Fruit fly (Drosophila melanogaster) whole organism, pupa: ENCODE results near the gene CG32259.

Experiments
- CG10348 ChIP-seq: fragments of 200-800 bp; sonication (Bioruptor generic); IDR thresholded peaks from 2 replicates; pipeline ENCODE4 v1.3.6; 2022; ENCODE audit warnings: missing biosample characterization, missing genetic modification characterization
- CG13204 ChIP-seq: fragments of 200-800 bp; sonication (Bioruptor generic); optimal IDR thresholded peaks from 2 replicates; lab custom pipeline; 2018; ENCODE audit warnings: missing biosample characterization, mild to moderate bottlenecking, missing genetic modification characterization, moderate library complexity
- CG15710 ChIP-seq: fragments of 200-800 bp; sonication (Bioruptor generic); optimal IDR thresholded peaks from 2 replicates; lab custom pipeline; 2018; ENCODE audit warnings: missing biosample characterization, mild to moderate bottlenecking, missing genetic modification characterization, moderate library complexity
- CG4496 ChIP-seq: fragments of 200-800 bp; sonication (Bioruptor generic); IDR thresholded peaks from 3 replicates; pipeline ENCODE4 v1.3.6; 2022; ENCODE audit warnings: missing biosample characterization, missing genetic modification characterization
- CG8159 ChIP-seq: fragments of 200-800 bp; sonication (Bioruptor generic); optimal IDR thresholded peaks from 3 replicates; lab custom pipeline; 2018; ENCODE audit warnings: missing biosample characterization, mild to moderate bottlenecking, missing genetic modification characterization, moderate library complexity
- D1 ChIP-seq: fragments of 200-800 bp; sonication (Bioruptor generic); optimal IDR thresholded peaks from 2 replicates; lab custom pipeline; 2018; ENCODE audit warnings: missing biosample characterization, mild to moderate bottlenecking, missing genetic modification characterization, moderate library complexity
- EcR ChIP-seq: fragments of 200-800 bp; sonication (Bioruptor generic); optimal IDR thresholded peaks from 3 replicates; lab custom pipeline; 2019; ENCODE audit warnings: missing biosample characterization, missing genetic modification characterization, mild to moderate bottlenecking, moderate library complexity, missing genetic modification reagents
- Ets98B ChIP-seq: fragments of 200-800 bp; sonication (Bioruptor generic); IDR thresholded peaks from 2 replicates; pipeline ENCODE4 v1.3.6; 2022; ENCODE audit warnings: missing biosample characterization, missing genetic modification characterization
- Pif1B ChIP-seq: fragments of 200-800 bp; sonication (Bioruptor generic); optimal IDR thresholded peaks from 3 replicates; lab custom pipeline; 2016; ENCODE audit warnings: missing biosample characterization, missing genetic modification characterization
- fd96Ca ChIP-seq: fragments of 200-800 bp; sonication (Bioruptor generic); IDR thresholded peaks from 3 replicates; pipeline ENCODE4 v1.3.6; 2022; ENCODE audit warnings: missing biosample characterization, missing genetic modification characterization

dm6 chr3L:4047635-4048034 is 21.5 kb upstream of the CG32259 start, which contains the start of gene Dpy-30L2:
- TF ChIP-seq Ets98B (GFP tag; lab: Robert Waterston, UW) (no peak), fd96Ca (GFP tag; lab: Robert Waterston, UW) (no peak), EcR (GFP tag; lab: Kevin White, UChicago) (no peak), D1 (tag; lab: Kevin White, UChicago) (no peak), CG8159 (tag; lab: Kevin White, UChicago) (no peak), CG10348 (GFP tag; lab: Robert Waterston, UW) (no peak), Pif1B (GFP tag; lab: Kevin White, UChicago) (no peak), CG13204 (no peak), CG15710 (tag; lab: Kevin White, UChicago) (no peak), CG4496 (GFP tag; lab: Robert Waterston, UW) (no peak)
